Worm (Caenorhabditis elegans): ENCODE data around the gene his-62.

The his-62 gene

ce11 chrIV:7507841-7508509 is 21.6 kb downstream of the his-62 start, which contains the start of the genes vdac-1 and R05G6.5 (continued):
- no peak for TF ChIP-seq Y116A8C.19 (tag; optimal IDR thresholded peaks at IDR 0.05; ENCODE audit: borderline replicate concordance)
- TF ChIP-seq dsc-1 (tag; optimal IDR thresholded peaks at IDR 0.05), result peak; percentile 57
- TF ChIP-seq unc-98 (GFP tag; IDR thresholded peaks at IDR 0.05), result no peak
- TF ChIP-seq elt-2 (tag; optimal IDR thresholded peaks at IDR 0.05), result peak; percentile 73
- peak; percentile 24 for TF ChIP-seq nhr-11 (tag; optimal IDR thresholded peaks at IDR 0.05)
- no peak for TF ChIP-seq pag-3 (tag; optimal IDR thresholded peaks at IDR 0.05; ENCODE audit: borderline replicate concordance, insufficient read depth)
- no peak for TF ChIP-seq ztf-11 (tag; optimal IDR thresholded peaks at IDR 0.05)
- peak; percentile 80 for TF ChIP-seq nhr-90 (tag; optimal IDR thresholded peaks at IDR 0.05; ENCODE audit: poor library complexity)
- peak; percentile 95 for TF ChIP-seq nhr-71 (tag; optimal IDR thresholded peaks at IDR 0.05)
- peak; percentile 87 for TF ChIP-seq C34B4.2 (tag; optimal IDR thresholded peaks at IDR 0.05)
- TF ChIP-seq nhr-85 (tag), result peak; percentile 83
- peak; percentile 56 for TF ChIP-seq unc-86 (tag; optimal IDR thresholded peaks at IDR 0.05)
- no peak for TF ChIP-seq ets-5 (GFP tag; IDR thresholded peaks at IDR 0.05)
- peak; percentile 93 for TF ChIP-seq snu-23 (GFP tag; optimal IDR thresholded peaks at IDR 0.05)
- no peak for TF ChIP-seq irx-1 (tag; optimal IDR thresholded peaks at IDR 0.05)
- TF ChIP-seq sup-37 (GFP tag; optimal IDR thresholded peaks at IDR 0.05), result peak; percentile 25
- peak; percentile 11 for TF ChIP-seq snpc-4 (tag; optimal IDR thresholded peaks at IDR 0.05)
- TF ChIP-seq ceh-88 (GFP tag; IDR thresholded peaks at IDR 0.05), result peak; percentile 49; the same call in 1 of the 2 replicates
- TF ChIP-seq nhr-20 (tag; optimal IDR thresholded peaks at IDR 0.05), result peak; percentile 92
- TF ChIP-seq pqm-1 (tag; optimal IDR thresholded peaks at IDR 0.05), result peak; percentile 67
- TF ChIP-seq lir-3 (tag; optimal IDR thresholded peaks at IDR 0.05; ENCODE audit: poor library complexity), result peak; percentile 7
- peak; percentile 81 for TF ChIP-seq unc-130 (tag; optimal IDR thresholded peaks at IDR 0.05)
- TF ChIP-seq nhr-84 (tag; optimal IDR thresholded peaks at IDR 0.05), result no peak
- TF ChIP-seq egl-13 (tag; optimal IDR thresholded peaks at IDR 0.05), result peak; percentile 17
- TF ChIP-seq ceh-63 (GFP tag; optimal IDR thresholded peaks at IDR 0.05), result no peak
- TF ChIP-seq zip-4 (GFP tag; optimal IDR thresholded peaks at IDR 0.05), result no peak
- TF ChIP-seq aly-2 (tag; optimal IDR thresholded peaks at IDR 0.05), result no peak
- TF ChIP-seq egl-27 (tag; optimal IDR thresholded peaks at IDR 0.05), result peak in 1 of 2 experiments; percentile 33
- no peak for TF ChIP-seq ceh-90 (tag; optimal IDR thresholded peaks at IDR 0.05)
- no peak for TF ChIP-seq F16B12.6 (tag; optimal IDR thresholded peaks at IDR 0.05)
- peak; percentile 73 for TF ChIP-seq nhr-237 (tag; optimal IDR thresholded peaks at IDR 0.05)
- no peak for TF ChIP-seq unc-30 (tag; optimal IDR thresholded peaks at IDR 0.05)
- no peak for TF ChIP-seq hpl-2 (GFP tag; optimal IDR thresholded peaks at IDR 0.05)
- TF ChIP-seq fkh-8 (tag; optimal IDR thresholded peaks at IDR 0.05), result peak; percentile 81
- TF ChIP-seq pax-3 (tag; optimal IDR thresholded peaks at IDR 0.05), result peak; percentile 47
- peak; percentile 97 for TF ChIP-seq lin-14 (GFP tag; optimal IDR thresholded peaks at IDR 0.05)
- TF ChIP-seq lsy-2 (tag; optimal IDR thresholded peaks at IDR 0.05), result peak; percentile 77 to 90
- peak; percentile 42 to 93 (median 70) for TF ChIP-seq ceh-82 (tag; optimal IDR thresholded peaks at IDR 0.05)
- peak; percentile 79 for TF ChIP-seq rnt-1 (tag; optimal IDR thresholded peaks at IDR 0.05)
- TF ChIP-seq fos-1 (tag; optimal IDR thresholded peaks at IDR 0.05), result peak; percentile 63
- peak; percentile 90 for TF ChIP-seq nhr-77 (tag; optimal IDR thresholded peaks at IDR 0.05)
- peak; percentile 63 for TF ChIP-seq skn-1 (tag; optimal IDR thresholded peaks at IDR 0.05)
- peak; percentile 94 to 97 for TF ChIP-seq lin-35 (GFP tag; optimal IDR thresholded peaks at IDR 0.05)
- peak; percentile 71 for TF ChIP-seq isw-1 (GFP tag; IDR thresholded peaks at IDR 0.05)
- no peak for TF ChIP-seq nhr-12 (tag; optimal IDR thresholded peaks at IDR 0.05)
- peak; percentile 54 for TF ChIP-seq mep-1 (tag; optimal IDR thresholded peaks at IDR 0.05)
- no peak for TF ChIP-seq ama-1 (optimal IDR thresholded peaks at IDR 0.05)
- TF ChIP-seq swsn-7 (tag; optimal IDR thresholded peaks at IDR 0.05), result peak; percentile 82
- TF ChIP-seq C16A3.4 (tag; optimal IDR thresholded peaks at IDR 0.05), result peak; percentile 90
- TF ChIP-seq efl-3 (GFP tag; optimal IDR thresholded peaks at IDR 0.05), result no peak
- peak; percentile 59 to 93 for TF ChIP-seq efl-1 (optimal IDR thresholded peaks at IDR 0.05)
- TF ChIP-seq efl-1 (GFP tag; optimal IDR thresholded peaks at IDR 0.05 in 1 of 2), result peak; percentile 90 to 99
